Fruit fly (Drosophila melanogaster) ovary, adult (tissue): ENCODE results near the gene CG4301.

Source experiments
- CG17801 ChIP-seq: fragments of 200-800 bp; optimal IDR thresholded peaks from 2 replicates; lab custom pipeline; 2019; ENCODE audit warnings: missing biosample characterization, mild to moderate bottlenecking, missing genetic modification characterization, moderate library complexity; ENCODE audit not compliant: partially characterized antibody

CG4301 gene

DNA sequence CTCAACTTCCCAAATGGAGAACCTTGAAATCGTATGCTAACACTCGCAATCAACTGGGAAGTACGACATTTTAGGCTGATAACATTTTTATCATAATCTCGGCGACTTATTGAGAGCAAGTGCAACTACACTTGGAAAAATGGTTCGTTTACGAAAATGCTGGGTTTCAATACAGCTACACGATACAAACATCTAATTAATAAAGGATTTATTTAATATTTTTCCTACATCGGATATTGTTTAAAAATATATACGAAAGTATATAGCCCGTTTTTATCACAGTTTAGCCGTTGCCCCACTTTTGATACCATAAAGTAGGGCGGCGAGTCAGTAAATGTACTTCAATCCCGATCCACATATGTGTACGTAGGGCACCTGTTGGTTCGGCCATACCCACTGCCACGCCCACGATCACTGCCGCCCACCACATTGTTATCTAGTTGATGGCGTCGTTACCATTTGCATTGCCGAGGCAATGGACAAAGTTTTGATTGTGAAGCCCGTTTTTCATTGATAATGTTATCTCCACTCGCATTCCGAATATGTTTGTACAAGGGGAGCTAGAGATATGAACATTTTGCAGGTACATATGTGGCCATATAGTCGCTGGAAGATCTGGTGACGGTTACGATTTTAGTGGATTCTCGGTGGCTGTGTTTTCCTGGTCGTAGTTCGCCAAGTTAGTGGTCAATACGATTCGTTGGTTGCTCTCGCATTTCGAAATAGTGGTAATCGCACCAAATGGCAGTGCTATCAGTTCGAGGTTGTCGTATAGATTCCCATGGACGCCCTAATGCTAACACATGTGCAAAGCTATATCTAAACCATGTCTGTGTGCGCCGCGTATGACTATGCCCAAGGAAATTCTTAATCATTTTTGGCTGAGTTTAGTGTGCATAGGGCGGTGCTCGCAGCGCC, 9.4 kb downstream of the CG4301 start, which contains the start of gene Traf-like:
Gene Traf-like (plus strand): TSS at position 596 of the 918 bp plus-strand sequence.
- TF ChIP-seq CG17801 (GFP tag; lab: Kevin White, UChicago) = no peak

DNA sequence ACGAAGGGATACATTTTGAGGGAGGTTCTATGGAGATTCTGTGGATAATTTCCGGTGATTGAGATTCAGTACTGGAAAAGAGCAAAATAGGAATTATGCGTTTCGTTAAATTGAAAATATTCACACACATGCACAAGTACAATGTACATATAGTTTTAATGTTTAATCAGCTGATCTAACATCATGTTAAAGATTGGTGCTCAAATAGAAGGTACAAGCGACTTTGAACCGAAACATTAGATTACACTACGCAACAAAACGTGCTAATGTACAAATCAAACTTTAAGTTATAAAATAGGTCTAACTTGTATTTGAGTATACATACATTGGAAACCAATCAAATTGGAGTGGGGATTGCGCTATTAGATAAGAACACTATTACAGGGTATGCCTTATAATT, 14.7 kb downstream of the CG4301 start:
- no peak for TF ChIP-seq CG17801 (GFP tag; lab: Kevin White, UChicago)

DNA sequence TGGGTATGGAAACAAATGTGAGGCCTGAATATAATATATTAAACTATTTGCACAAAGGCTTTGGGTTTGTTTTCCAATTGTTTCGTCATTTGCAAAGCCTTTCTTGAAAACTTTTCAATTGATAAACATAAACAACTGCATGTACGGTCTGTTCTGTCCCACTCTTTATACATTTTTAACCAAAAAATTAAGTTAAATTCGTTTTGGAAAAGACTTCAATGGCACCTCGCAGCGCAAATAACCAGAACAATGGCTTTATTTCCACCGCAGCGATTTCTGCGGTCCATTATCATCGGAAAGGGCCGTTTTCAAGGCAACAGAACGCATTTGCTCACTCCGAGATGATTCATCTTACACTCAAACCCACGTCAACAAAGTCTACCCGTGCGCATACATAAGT, 15.6 kb downstream of the CG4301 start:
- no peak for TF ChIP-seq CG17801 (GFP tag; lab: Kevin White, UChicago)

DNA sequence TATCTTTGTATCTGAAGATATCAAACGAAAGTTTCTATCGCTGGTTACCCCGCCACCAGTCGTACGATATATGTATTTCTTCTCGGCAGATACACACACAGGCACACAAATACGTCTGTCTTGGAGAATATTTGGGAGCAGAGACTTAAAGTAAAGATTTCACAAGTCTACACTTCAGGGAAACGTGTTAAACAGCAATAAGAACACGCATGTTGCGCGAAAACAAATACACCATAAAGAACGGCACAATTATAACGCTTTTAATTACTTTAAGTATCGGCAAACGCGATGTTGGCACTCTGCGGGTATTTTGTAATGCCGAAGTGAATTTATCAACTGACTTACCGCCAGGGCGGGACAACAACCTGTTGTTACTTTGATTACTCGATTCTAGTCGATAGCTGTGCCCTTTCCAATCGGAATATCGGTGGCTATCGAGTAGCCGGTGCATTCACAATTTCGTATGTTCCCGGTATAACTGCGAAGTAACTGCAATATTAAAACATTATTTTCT, 16.6 kb downstream of the CG4301 start, which contains the start of gene AnxB11:
Gene AnxB11 (minus strand): TSS at position 367 of the 514 bp plus-strand sequence.
- TF ChIP-seq CG17801 (GFP tag; lab: Kevin White, UChicago) = no peak

DNA sequence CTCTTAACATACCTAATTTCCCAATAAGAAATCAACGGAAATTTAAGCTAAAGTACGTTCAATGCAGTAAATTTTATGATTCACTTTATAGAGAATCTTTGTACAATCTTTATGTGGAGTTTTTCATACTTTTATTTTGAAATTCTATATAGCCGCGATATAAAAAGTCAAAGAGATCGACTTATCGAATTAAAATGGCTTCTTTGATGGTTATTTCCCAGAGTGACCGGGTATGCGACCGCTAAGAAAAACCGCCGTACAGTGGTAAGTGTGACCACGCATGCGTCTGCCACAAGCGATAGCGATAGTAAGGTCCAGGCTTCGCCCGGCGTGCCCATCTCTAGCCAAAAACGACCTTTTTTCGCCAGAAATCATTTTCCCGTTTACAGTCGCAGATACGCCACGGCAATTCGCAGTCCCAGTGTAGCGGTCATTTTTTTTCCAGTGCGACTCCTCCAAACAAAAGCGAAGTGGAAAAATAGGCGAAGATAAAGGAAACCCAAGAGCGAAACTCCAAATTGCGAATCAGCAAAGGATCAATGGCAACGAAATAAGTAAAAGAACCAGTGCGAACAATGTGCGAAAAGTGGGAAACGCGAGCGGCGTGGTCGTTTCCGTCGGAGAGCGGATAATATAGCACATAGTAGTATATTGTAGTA, 17.3 kb downstream of the CG4301 start, which contains the start of gene hang:
Gene hang (plus strand): TSS at position 366 of the 659 bp plus-strand sequence.
- TF ChIP-seq CG17801 (GFP tag; lab: Kevin White, UChicago) = peak; percentile 37

DNA sequence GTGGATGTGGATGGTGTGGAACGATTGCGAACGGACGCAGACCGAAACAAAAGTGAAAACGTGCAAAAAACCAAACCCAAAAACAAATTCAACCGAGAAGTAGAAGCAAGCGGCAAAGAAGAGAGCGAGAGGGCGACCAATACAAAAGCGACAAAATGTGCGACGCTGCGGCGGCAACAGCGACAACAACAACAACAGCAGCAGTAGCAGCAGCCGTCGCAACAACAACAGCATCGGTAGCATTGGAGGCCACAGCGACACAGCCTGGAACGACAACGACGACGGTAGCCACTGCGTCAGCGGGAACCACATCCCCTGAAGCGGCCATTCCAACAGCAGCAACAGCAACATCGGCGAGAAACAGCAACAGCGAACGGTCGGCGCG, 17.8 kb downstream of the CG4301 start:
- TF ChIP-seq CG17801 (GFP tag; lab: Kevin White, UChicago) = peak; percentile 36

DNA sequence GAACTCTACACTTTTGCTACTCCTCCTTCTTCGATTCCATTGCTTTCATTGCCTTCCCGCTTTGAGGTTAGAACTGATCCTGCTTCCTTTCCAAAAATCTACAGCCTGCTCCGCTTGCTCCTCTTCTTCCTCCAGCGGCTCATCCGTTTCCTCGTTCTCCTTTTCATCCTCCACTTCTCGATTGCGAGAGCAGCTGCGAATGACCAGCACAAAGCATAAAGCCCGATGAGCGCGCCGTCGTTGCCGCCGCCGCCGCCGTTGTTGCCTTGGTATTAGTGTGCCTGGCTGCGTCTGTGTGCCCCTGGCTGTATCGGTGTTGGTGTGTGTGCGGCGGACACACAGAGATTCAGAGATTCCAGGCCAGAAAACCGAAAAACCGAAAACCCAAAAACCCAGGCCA, 19.0 kb downstream of the CG4301 start:
- TF ChIP-seq CG17801 (GFP tag; lab: Kevin White, UChicago) = no peak

DNA sequence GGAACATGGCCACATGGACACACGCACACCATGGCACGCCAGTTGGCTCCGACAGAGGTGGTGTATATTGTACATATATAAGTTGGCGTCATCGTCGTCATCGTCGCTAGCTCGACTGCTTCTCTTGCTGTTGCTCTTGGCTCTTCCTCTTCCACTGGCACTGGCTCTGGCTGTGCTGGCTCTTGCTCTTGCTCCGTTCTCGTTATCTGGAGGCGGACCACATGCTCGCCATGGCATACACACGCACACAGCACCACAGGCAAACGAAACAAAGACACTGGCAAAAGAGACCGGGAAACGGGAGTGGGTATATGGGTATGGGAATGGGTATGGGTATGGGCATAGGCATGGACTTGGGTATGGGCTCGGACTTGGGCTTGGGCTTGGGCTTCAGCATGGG, 19.8 kb downstream of the CG4301 start:
- TF ChIP-seq CG17801 (GFP tag; lab: Kevin White, UChicago) = no peak

DNA sequence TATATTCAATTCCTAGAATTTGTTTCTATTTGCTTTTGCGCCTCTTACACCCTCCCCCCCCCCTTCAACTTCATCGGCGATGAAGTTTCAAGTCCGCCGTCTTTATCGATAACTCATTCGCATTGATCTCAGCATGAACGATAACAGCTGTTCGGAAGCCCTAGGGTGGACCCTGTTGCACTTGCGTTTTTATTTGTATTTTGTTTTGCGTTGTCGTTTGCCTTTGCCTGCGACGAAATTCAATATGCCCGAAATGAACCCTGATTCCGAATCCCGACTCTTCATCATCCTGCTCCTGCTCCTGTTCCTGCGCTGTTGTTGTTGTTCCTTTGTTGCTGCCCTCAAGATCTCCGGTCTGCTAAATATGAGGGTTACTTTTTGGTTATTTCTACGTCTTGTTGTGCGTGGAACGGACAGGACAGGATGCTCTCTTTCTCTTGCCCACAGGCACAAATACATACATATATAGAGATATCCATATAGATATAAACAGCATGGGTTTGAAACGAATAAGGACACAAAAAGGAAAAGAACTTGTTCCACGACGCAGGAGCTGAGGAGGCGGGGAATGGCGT, 21.3 kb downstream of the CG4301 start:
- no peak for TF ChIP-seq CG17801 (GFP tag; lab: Kevin White, UChicago)

DNA sequence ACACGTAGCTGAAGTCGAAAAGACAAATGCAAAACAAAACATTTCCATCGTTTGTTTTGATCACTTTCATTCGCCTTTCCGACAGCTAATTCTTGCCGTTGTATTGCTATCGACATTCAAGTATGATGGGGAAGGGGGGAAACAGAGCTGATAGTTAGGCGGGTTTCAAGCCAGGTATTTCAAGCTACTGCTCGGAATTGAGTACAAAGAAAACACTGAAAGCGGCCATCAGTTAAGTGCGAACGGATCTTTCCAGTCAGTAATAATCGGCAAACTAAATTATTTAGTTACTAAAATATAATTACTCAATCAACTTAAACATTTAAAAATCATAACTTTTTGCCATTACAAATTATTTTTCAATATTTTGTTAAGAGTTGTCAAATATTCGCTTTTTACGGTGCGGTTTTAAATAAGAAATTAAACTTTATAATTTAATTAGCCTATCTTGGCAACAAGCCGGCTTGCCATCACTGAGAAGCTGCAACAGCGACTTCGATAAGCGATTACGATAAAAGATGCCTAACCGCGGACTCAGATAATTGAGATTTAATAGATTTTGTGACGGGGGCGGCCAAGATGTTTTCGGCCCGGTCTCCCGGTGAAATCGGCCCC, 22.6 kb downstream of the CG4301 start:
- TF ChIP-seq CG17801 (GFP tag; lab: Kevin White, UChicago) = no peak

DNA sequence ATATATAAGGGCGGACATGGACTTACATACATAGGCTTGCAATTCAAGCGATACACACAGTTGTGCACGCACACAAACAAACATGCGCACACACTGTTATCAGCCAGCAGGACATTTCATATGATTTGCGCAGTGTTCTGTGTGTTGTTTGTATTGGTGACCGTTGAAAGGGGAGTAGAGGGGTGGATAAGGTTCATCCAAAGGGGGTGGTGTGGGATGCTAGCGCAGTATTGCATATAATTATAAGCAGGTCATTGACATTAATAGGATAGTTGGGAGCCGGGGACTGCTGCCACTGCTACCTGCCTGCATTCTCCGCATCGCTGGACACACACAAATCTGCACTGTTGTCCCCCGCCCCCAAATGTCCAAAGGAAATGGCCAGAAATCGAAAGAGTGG, 23.2 kb downstream of the CG4301 start:
- no peak for TF ChIP-seq CG17801 (GFP tag; lab: Kevin White, UChicago)

DNA sequence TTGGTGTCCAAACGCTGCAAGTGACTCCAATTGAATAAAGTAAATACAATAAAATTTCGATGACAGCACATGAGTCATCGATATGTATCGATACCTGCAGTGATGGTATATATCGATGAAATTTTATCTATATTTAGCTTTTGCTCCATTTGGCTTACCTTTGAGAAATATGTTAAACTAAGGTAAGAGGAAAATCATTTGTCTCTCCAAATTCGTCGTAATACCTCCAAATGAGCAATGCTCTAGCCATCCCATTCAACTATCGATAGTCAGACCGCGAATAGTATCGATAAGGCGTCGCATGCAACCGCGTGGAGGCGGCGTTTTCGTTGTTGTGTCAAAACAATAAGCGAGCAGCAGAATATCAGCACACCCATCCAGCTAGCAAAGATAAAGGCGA, 35.9 kb downstream of the CG4301 start, which contains the start of the genes Cdc50 and rngo:
Gene Cdc50 (minus strand): TSS at position 52 of the 400 bp plus-strand sequence.
Gene rngo (plus strand): TSS at position 189 of the 400 bp plus-strand sequence.
- TF ChIP-seq CG17801 (GFP tag; lab: Kevin White, UChicago) = peak; percentile 46

DNA sequence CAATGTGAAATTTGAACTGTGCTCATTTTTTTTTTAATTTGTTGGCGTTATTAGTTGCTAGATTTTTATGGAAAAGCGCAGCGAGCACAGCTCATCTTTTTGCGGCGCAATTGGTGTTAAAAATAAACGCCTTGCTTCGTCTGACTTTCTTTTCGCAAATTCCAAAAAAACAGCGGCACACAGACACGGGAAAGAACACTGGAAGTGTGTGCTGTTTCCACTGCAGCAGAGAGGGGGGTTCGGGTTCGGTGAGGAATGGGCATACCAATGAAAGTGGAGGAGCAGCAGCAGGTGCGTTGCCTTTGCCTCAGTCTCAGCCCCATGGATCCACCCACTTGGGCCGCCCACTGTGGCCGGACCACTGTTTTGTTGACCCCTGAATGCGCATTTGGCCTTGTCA, 37.1 kb downstream of the CG4301 start:
- TF ChIP-seq CG17801 (GFP tag; lab: Kevin White, UChicago) = no peak

DNA sequence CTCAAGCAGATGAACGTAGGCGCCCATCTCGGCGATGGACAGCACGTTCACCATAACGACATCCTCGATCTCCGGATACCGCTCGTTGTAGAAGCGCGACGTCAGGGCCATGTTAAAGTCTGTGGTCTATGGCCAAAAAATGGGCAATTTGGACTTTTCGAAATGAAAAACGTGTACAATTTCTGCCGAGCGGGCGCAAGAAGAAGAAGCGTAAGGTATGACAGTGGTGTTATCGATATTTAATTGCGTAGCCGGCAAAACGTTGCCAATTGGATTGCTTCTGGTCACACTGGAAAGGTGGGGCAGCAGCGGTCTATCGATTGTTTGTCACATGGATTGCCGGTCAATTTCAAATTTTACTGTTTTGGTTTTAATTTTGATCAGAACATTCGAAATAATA, 41.5 kb downstream of the CG4301 start, which contains the start of gene eIF2alpha:
Gene eIF2alpha (minus strand): TSS at position 225 of the 400 bp plus-strand sequence.
- TF ChIP-seq CG17801 (GFP tag; lab: Kevin White, UChicago) = peak; percentile 56
